Fruit fly (Drosophila melanogaster): ENCODE results near the gene CG5439.

Gene CG5439

dm6 chr2L:13225225-13225840 is 48.4 kb downstream of the CG5439 start, which contains the start of gene CG15480:
Gene CG15480, minus strand, starts transcription at chr2L:13225275.
- peak; percentile 49 for TF ChIP-seq kni (GFP tag; optimal IDR thresholded peaks at IDR 0.05)
- peak; percentile 48 for TF ChIP-seq Ets65A (GFP tag)
- no peak for TF ChIP-seq CG12659 (GFP tag; optimal IDR thresholded peaks at IDR 0.05)
- TF ChIP-seq Kr (GFP tag; optimal IDR thresholded peaks at IDR 0.05): peak; percentile 90
- TF ChIP-seq Stat92E (GFP tag; optimal IDR thresholded peaks at IDR 0.05): peak in 1 of 3 experiments; percentile 91
- no peak for TF ChIP-seq en (GFP tag; optimal IDR thresholded peaks at IDR 0.05)
- peak; percentile 99 for TF ChIP-seq zen (tag; optimal IDR thresholded peaks at IDR 0.05)
- 0 out of 2 replicates have a peak, but pooled peaks have one; percentile 18 for TF ChIP-seq gt (GFP tag; IDR thresholded peaks at IDR 0.05)
- peak; percentile 97 for TF ChIP-seq CG15479 (GFP tag; optimal IDR thresholded peaks at IDR 0.05)
- peak; percentile 67 for TF ChIP-seq grn (GFP tag; optimal IDR thresholded peaks at IDR 0.05)
- no peak for TF ChIP-seq Gug (GFP tag; IDR thresholded peaks at IDR 0.05)
- no peak for TF ChIP-seq btn (GFP tag; optimal IDR thresholded peaks at IDR 0.05)
- 0 out of 4 replicates have a peak, but pooled peaks have one; percentile 5 for TF ChIP-seq chinmo (GFP tag; IDR thresholded peaks at IDR 0.05; ENCODE audit: partially characterized antibody)
- peak; percentile 62 for TF ChIP-seq twi (tag; optimal IDR thresholded peaks at IDR 0.05)
- peak; percentile 78 for TF ChIP-seq cad (GFP tag; optimal IDR thresholded peaks at IDR 0.05)
- peak; percentile 99 for TF ChIP-seq D (optimal IDR thresholded peaks at IDR 0.05)
- no peak for TF ChIP-seq D (GFP tag; optimal IDR thresholded peaks at IDR 0.05)
- TF ChIP-seq CG12155 (GFP tag; optimal IDR thresholded peaks at IDR 0.05): no peak
- TF ChIP-seq tll (GFP tag; optimal IDR thresholded peaks at IDR 0.05): peak in 1 of 2 experiments; percentile 96
- TF ChIP-seq CHES-1-like (GFP tag; optimal IDR thresholded peaks at IDR 0.05): no peak

- TF ChIP-seq zen (tag; optimal IDR thresholded peaks at IDR 0.05): peak; percentile 89
- TF ChIP-seq ash1 (GFP tag; optimal IDR thresholded peaks at IDR 0.05): no peak
- no peak for TF ChIP-seq Ets65A (GFP tag)
- peak; percentile 92 for TF ChIP-seq CG15479 (GFP tag; optimal IDR thresholded peaks at IDR 0.05)
- no peak for TF ChIP-seq so (GFP tag; IDR thresholded peaks at IDR 0.05)
- peak; percentile 56 for TF ChIP-seq kni (GFP tag; optimal IDR thresholded peaks at IDR 0.05)
- TF ChIP-seq oc (tag; optimal IDR thresholded peaks at IDR 0.05): peak; percentile 26
- peak; percentile 49 for TF ChIP-seq ac (GFP tag; optimal IDR thresholded peaks at IDR 0.05)
- TF ChIP-seq pros (GFP tag; optimal IDR thresholded peaks at IDR 0.05): peak; percentile 24
- no peak for TF ChIP-seq Fer2 (tag; optimal IDR thresholded peaks at IDR 0.05)
- TF ChIP-seq Dfd (GFP tag; optimal IDR thresholded peaks at IDR 0.05): no peak
- TF ChIP-seq ken (GFP tag; IDR thresholded peaks at IDR 0.05): no peak
- no peak for TF ChIP-seq unc-4 (GFP tag; IDR thresholded peaks at IDR 0.05; ENCODE audit: partially characterized antibody)
- peak in 1 of 2 experiments; percentile 97 for TF ChIP-seq tll (GFP tag; optimal IDR thresholded peaks at IDR 0.05)
- TF ChIP-seq Kr (GFP tag; optimal IDR thresholded peaks at IDR 0.05): peak; percentile 30
- TF ChIP-seq twi (tag; optimal IDR thresholded peaks at IDR 0.05): peak; percentile 45
- peak; percentile 96 for TF ChIP-seq D (optimal IDR thresholded peaks at IDR 0.05)
- TF ChIP-seq D (GFP tag; optimal IDR thresholded peaks at IDR 0.05): no peak
- peak; percentile 90 for TF ChIP-seq cad (GFP tag; optimal IDR thresholded peaks at IDR 0.05)
- TF ChIP-seq CG14860 (GFP tag; IDR thresholded peaks at IDR 0.05; ENCODE audit: partially characterized antibody): no peak
- no peak for TF ChIP-seq Gug (GFP tag; IDR thresholded peaks at IDR 0.05)
These were observed 50.3 kb downstream of the CG5439 start, which contains the start of gene CG16813 for dm6 chr2L:13227242-13227641. Gene CG16813, plus strand, starts transcription at chr2L:13227529.
